Worm (Caenorhabditis elegans) whole organism, L2 larva: ENCODE measurements around the gene apc-17.

ENCODE experiments used
- ama-1 ChIP-seq: fragments of 150-350 bp; optimal IDR thresholded peaks from 2 replicates; lab custom pipeline; 2018; ENCODE audit warnings: inconsistent platforms
- elt-1 ChIP-seq: fragments of 150-350 bp; optimal IDR thresholded peaks from 2 replicates; lab custom pipeline; 2014; ENCODE audit warnings: missing biosample characterization, missing genetic modification characterization
- elt-3 ChIP-seq: sonication (generic microtip); optimal IDR thresholded peaks from 2 replicates; lab custom pipeline; 2017; ENCODE audit warnings: missing biosample characterization, missing genetic modification characterization
- nhr-237 ChIP-seq: fragments of 150-350 bp; optimal IDR thresholded peaks from 2 replicates; lab custom pipeline; 2014; ENCODE audit warnings: missing biosample characterization, missing genetic modification characterization
- snpc-4 ChIP-seq: fragments of 150-350 bp; optimal IDR thresholded peaks from 2 replicates; lab custom pipeline; 2014; ENCODE audit warnings: missing biosample characterization, missing genetic modification characterization

ce11 chrII:11126312-11127000 lies 18.5 kb downstream of the apc-17 start, which contains the start of the genes rps-9 and lsm-1:
- TF ChIP-seq elt-3, result no peak
- no peak for TF ChIP-seq ama-1
- no peak for TF ChIP-seq nhr-237 (tag; lab: Kevin White, UChicago)
- peak; percentile 56 for TF ChIP-seq snpc-4 (tag; lab: Kevin White, UChicago)
- no peak for TF ChIP-seq elt-1
